Worm (Caenorhabditis elegans) whole organism, L1 larva: ENCODE results near the gene ilcr-1.

Experiments used
- C04F5.9 ChIP-seq: sonication (generic microtip); optimal IDR thresholded peaks from 2 replicates; lab custom pipeline; 2016; ENCODE audit warnings: missing genetic modification characterization, missing compliant biosample characterization
- C16A3.4 ChIP-seq: fragments of 150-350 bp; optimal IDR thresholded peaks from 2 replicates; lab custom pipeline; 2014; ENCODE audit warnings: missing biosample characterization, missing genetic modification characterization
- F16B12.6 ChIP-seq: fragments of 150-350 bp; optimal IDR thresholded peaks from 2 replicates; lab custom pipeline; 2014; ENCODE audit warnings: missing biosample characterization, missing genetic modification characterization
- alr-1 ChIP-seq: fragments of 200-800 bp; sonication (Bioruptor generic); optimal IDR thresholded peaks from 2 replicates; lab custom pipeline; 2018; ENCODE audit warnings: borderline replicate concordance, mild to moderate bottlenecking, missing genetic modification characterization, missing compliant biosample characterization
- ceh-8 ChIP-seq: fragments of 200-800 bp; sonication (Bioruptor generic); optimal IDR thresholded peaks from 2 replicates; lab custom pipeline; 2018; ENCODE audit warnings: mild to moderate bottlenecking, missing genetic modification characterization, moderate library complexity, missing compliant biosample characterization
- efl-1 ChIP-seq, 4 experiments: fragments of 150-350 bp; optimal IDR thresholded peaks in 3 of 4; peaks in 1 of 4; 1 replicate in 1 of 4; 2 replicates in 3 of 4; lab custom pipeline; 2014; ENCODE audit warnings: missing biosample characterization in 2 of 4, missing genetic modification characterization in 2 of 4, missing genetic modification reagents in 2 of 4
- efl-3 ChIP-seq: fragments of 200-800 bp; sonication (Bioruptor generic); optimal IDR thresholded peaks from 2 replicates; lab custom pipeline; 2018; ENCODE audit warnings: mild to moderate bottlenecking, missing genetic modification characterization, missing compliant biosample characterization
- egl-27 ChIP-seq, 2 experiments: fragments of 150-350 bp in 1 of 2; sonication (generic microtip); optimal IDR thresholded peaks; 3 replicates each; lab custom pipeline; 2017 to 2018; ENCODE audit warnings: missing biosample characterization in 2 of 2, missing genetic modification characterization in 2 of 2, missing genetic modification reagents in 2 of 2
- elt-2 ChIP-seq: sonication (generic microtip); optimal IDR thresholded peaks from 2 replicates; lab custom pipeline; 2016; ENCODE audit warnings: missing genetic modification characterization, mild to moderate bottlenecking, inconsistent platforms, missing compliant biosample characterization, missing genetic modification reagents
- elt-3 ChIP-seq, 6 experiments: fragments of 150-350 bp in 1 of 6; sonication (generic microtip); optimal IDR thresholded peaks; 2 replicates each; lab custom pipeline; 2017 to 2018; ENCODE audit warnings: missing biosample characterization in 6 of 6, missing genetic modification characterization in 6 of 6, inconsistent platforms in 1 of 6
- fkh-10 ChIP-seq: sonication (generic microtip); optimal IDR thresholded peaks from 2 replicates; lab custom pipeline; 2017; ENCODE audit warnings: missing biosample characterization, missing genetic modification reagents, missing genetic modification characterization
- fkh-4 ChIP-seq: sonication (generic microtip); optimal IDR thresholded peaks from 2 replicates; lab custom pipeline; 2016; ENCODE audit warnings: missing compliant biosample characterization, missing genetic modification characterization, borderline replicate concordance
- fkh-8 ChIP-seq: sonication (generic microtip); optimal IDR thresholded peaks from 2 replicates; lab custom pipeline; 2016; ENCODE audit warnings: mild to moderate bottlenecking, missing genetic modification characterization, missing compliant biosample characterization
- fos-1 ChIP-seq: fragments of 150-350 bp; optimal IDR thresholded peaks from 2 replicates; lab custom pipeline; 2014; ENCODE audit warnings: missing biosample characterization, missing genetic modification characterization
- grh-1 ChIP-seq: fragments of 200-800 bp; sonication (Bioruptor generic); IDR thresholded peaks from 2 replicates; pipeline ENCODE4 v1.3.6; 2022; ENCODE audit warnings: missing genetic modification reagents, missing genetic modification characterization, missing compliant biosample characterization
- hlh-4 ChIP-seq: sonication (generic microtip); optimal IDR thresholded peaks from 2 replicates; lab custom pipeline; 2016; ENCODE audit warnings: mild to moderate bottlenecking, missing genetic modification characterization, missing compliant biosample characterization
- hpl-2 ChIP-seq: fragments of 150-350 bp; optimal IDR thresholded peaks from 2 replicates; lab custom pipeline; 2014; ENCODE audit warnings: missing biosample characterization, missing genetic modification reagents, missing genetic modification characterization
- lin-14 ChIP-seq: fragments of 200-800 bp; sonication (Bioruptor generic); optimal IDR thresholded peaks from 2 replicates; lab custom pipeline; 2018; ENCODE audit warnings: mild to moderate bottlenecking, missing genetic modification characterization, moderate library complexity, missing compliant biosample characterization
- lin-35 ChIP-seq, 2 experiments: fragments of 150-350 bp; optimal IDR thresholded peaks; 2 replicates each; lab custom pipeline; 2014; ENCODE audit warnings: missing biosample characterization in 2 of 2, missing genetic modification characterization in 2 of 2, missing genetic modification reagents in 2 of 2
- lin-39 ChIP-seq: fragments of 150-350 bp; optimal IDR thresholded peaks from 2 replicates; lab custom pipeline; 2014; ENCODE audit warnings: missing biosample characterization, missing genetic modification reagents, missing genetic modification characterization
- lir-3 ChIP-seq: sonication (generic microtip); optimal IDR thresholded peaks from 2 replicates; lab custom pipeline; 2016; ENCODE audit warnings: mild to moderate bottlenecking, missing genetic modification characterization, moderate library complexity, missing compliant biosample characterization; ENCODE audit not compliant: poor library complexity
- lsy-2 ChIP-seq, 2 experiments: fragments of 150-350 bp; optimal IDR thresholded peaks; 2 replicates each; lab custom pipeline; 2014; ENCODE audit warnings: missing biosample characterization in 2 of 2, missing genetic modification characterization in 2 of 2
- mdl-1 ChIP-seq, 2 experiments: fragments of 150-350 bp; optimal IDR thresholded peaks; 2 replicates each; lab custom pipeline; 2014 to 2017; ENCODE audit warnings: missing biosample characterization in 2 of 2, missing genetic modification characterization in 2 of 2, inconsistent platforms in 1 of 2
- mep-1 ChIP-seq: fragments of 150-350 bp; optimal IDR thresholded peaks from 2 replicates; lab custom pipeline; 2014; ENCODE audit warnings: missing biosample characterization, missing genetic modification characterization
- nhr-11 ChIP-seq: fragments of 150-350 bp; optimal IDR thresholded peaks from 2 replicates; lab custom pipeline; 2014; ENCODE audit warnings: missing biosample characterization, missing genetic modification characterization
- nhr-19 ChIP-seq: fragments of 200-800 bp; sonication (Bioruptor generic); conservative IDR thresholded peaks from 2 replicates; pipeline ENCODE4 v1.3.6; 2022; ENCODE audit warnings: missing genetic modification characterization, missing compliant biosample characterization
- nhr-20 ChIP-seq: sonication (generic microtip); optimal IDR thresholded peaks from 2 replicates; lab custom pipeline; 2016; ENCODE audit warnings: mild to moderate bottlenecking, missing genetic modification characterization, missing compliant biosample characterization
- nhr-28 ChIP-seq: fragments of 150-350 bp; optimal IDR thresholded peaks from 2 replicates; lab custom pipeline; 2014; ENCODE audit warnings: missing biosample characterization, missing genetic modification characterization
- nhr-47 ChIP-seq: sonication (generic microtip); optimal IDR thresholded peaks from 2 replicates; lab custom pipeline; 2016; ENCODE audit warnings: mild to moderate bottlenecking, missing genetic modification characterization, moderate library complexity, missing compliant biosample characterization
- nhr-71 ChIP-seq: sonication (generic microtip); optimal IDR thresholded peaks from 2 replicates; lab custom pipeline; 2016; ENCODE audit warnings: mild to moderate bottlenecking, missing genetic modification characterization, moderate library complexity, missing compliant biosample characterization
- nhr-77 ChIP-seq: fragments of 150-350 bp; optimal IDR thresholded peaks from 2 replicates; lab custom pipeline; 2014; ENCODE audit warnings: missing biosample characterization, missing genetic modification characterization
- nhr-84 ChIP-seq: sonication (generic microtip); optimal IDR thresholded peaks from 2 replicates; lab custom pipeline; 2017; ENCODE audit warnings: missing biosample characterization, missing genetic modification characterization
- nhr-90 ChIP-seq: sonication (generic microtip); optimal IDR thresholded peaks from 2 replicates; lab custom pipeline; 2016; ENCODE audit warnings: mild to moderate bottlenecking, missing genetic modification characterization, missing compliant biosample characterization; ENCODE audit not compliant: poor library complexity
- pag-3 ChIP-seq: sonication (generic microtip); optimal IDR thresholded peaks from 2 replicates; lab custom pipeline; 2017; ENCODE audit warnings: missing genetic modification characterization, mild to moderate bottlenecking, missing compliant biosample characterization, antibody characterized with exemption, borderline replicate concordance; ENCODE audit not compliant: insufficient read depth
- snpc-4 ChIP-seq: fragments of 150-350 bp; optimal IDR thresholded peaks from 2 replicates; lab custom pipeline; 2014; ENCODE audit warnings: missing biosample characterization, missing genetic modification characterization
- sox-4 ChIP-seq: sonication (generic microtip); optimal IDR thresholded peaks from 2 replicates; lab custom pipeline; 2016; ENCODE audit warnings: missing genetic modification characterization, missing compliant biosample characterization
- sup-37 ChIP-seq: fragments of 200-800 bp; sonication (Bioruptor generic); optimal IDR thresholded peaks from 2 replicates; lab custom pipeline; 2018; ENCODE audit warnings: mild to moderate bottlenecking, missing genetic modification characterization, missing compliant biosample characterization
- tbx-2 ChIP-seq: sonication (generic microtip); optimal IDR thresholded peaks from 2 replicates; lab custom pipeline; 2016; ENCODE audit warnings: missing genetic modification characterization, missing compliant biosample characterization
- unc-30 ChIP-seq: sonication (generic microtip); optimal IDR thresholded peaks from 2 replicates; lab custom pipeline; 2017; ENCODE audit warnings: missing biosample characterization, missing genetic modification characterization
- unc-86 ChIP-seq: sonication (generic microtip); optimal IDR thresholded peaks from 2 replicates; lab custom pipeline; 2016; ENCODE audit warnings: missing genetic modification characterization, missing compliant biosample characterization
- zag-1 ChIP-seq: fragments of 150-350 bp; optimal IDR thresholded peaks from 2 replicates; lab custom pipeline; 2014; ENCODE audit warnings: missing biosample characterization, missing genetic modification characterization
- zip-4 ChIP-seq: fragments of 200-800 bp; sonication (Bioruptor generic); optimal IDR thresholded peaks from 2 replicates; lab custom pipeline; 2018; ENCODE audit warnings: mild to moderate bottlenecking, missing genetic modification characterization, moderate library complexity, missing compliant biosample characterization
- ztf-4 ChIP-seq: fragments of 150-350 bp; optimal IDR thresholded peaks from 2 replicates; lab custom pipeline; 2014; ENCODE audit warnings: missing biosample characterization, missing genetic modification characterization

Gene ilcr-1

DNA sequence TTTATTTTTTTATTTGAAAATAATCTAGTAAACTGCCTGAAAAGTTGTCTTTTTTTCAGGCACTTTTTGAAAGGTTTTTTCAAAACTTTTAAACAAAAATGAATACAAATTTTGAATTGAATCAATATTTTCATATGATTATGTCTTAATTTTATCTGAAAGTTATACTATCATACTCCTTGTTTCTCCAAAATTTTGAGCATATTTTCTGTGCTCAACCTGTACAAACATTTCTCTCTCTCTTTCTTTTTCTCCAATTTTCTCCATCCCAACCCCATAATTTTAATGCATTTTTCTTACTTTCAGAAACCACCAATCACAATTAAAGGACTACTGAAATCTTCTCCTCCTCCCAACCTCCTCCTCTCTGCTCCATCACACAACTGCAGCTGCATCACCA lies at the start of gene ilcr-1:
Gene ilcr-1 (plus strand): TSS at position 301 of the 400 bp plus-strand sequence.
- TF ChIP-seq lin-39 (tag; lab: Kevin White, UChicago) = no peak
- TF ChIP-seq nhr-90 (tag; lab: Kevin White, UChicago) = no peak
- TF ChIP-seq nhr-11 (tag; lab: Kevin White, UChicago) = no peak
- no peak for TF ChIP-seq elt-2
- no peak for TF ChIP-seq lin-35 (GFP tag; optimal IDR thresholded peaks at IDR 0.05; lab: Kevin White, UChicago)
- TF ChIP-seq ceh-8 (GFP tag; lab: Kevin White, UChicago) = no peak
- no peak for TF ChIP-seq sox-4 (tag; lab: Kevin White, UChicago)
- no peak for TF ChIP-seq hlh-4 (tag; lab: Kevin White, UChicago)
- no peak for TF ChIP-seq efl-1 (optimal IDR thresholded peaks at IDR 0.05; lab: Kevin White, UChicago)
- TF ChIP-seq efl-1 (GFP tag; optimal IDR thresholded peaks at IDR 0.05 in 1 of 2; lab: Kevin White, UChicago) = no peak
- no peak for TF ChIP-seq zip-4 (GFP tag; lab: Kevin White, UChicago)
- no peak for TF ChIP-seq fkh-4
- no peak for TF ChIP-seq fkh-8 (tag; lab: Kevin White, UChicago)
- TF ChIP-seq elt-3 (tag; optimal IDR thresholded peaks at IDR 0.05; lab: Kevin White, UChicago) = no peak
- no peak for TF ChIP-seq unc-30 (tag; lab: Kevin White, UChicago)
- no peak for TF ChIP-seq nhr-77 (tag; lab: Kevin White, UChicago)

DNA sequence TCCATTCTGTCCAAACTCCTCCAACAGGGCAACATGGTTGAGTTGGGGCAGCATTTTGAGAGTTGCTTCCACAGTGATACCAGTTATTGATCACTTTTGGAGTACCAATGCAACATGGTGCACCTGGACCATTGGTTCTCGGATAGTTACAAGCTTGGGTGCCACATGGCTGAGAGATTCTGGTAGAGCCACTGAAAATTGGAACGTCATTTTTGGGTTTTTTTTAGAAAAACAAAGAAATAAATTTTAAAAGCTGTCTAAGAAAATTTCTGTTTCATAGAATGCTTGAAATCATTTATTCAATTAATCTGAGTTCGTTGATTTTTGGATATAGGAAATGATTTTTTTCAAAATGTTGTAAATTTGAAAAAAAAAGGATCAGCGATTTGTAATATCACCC lies 49.1 kb upstream of the ilcr-1 start:
- TF ChIP-seq nhr-47 (no peak), nhr-71 (no peak), ztf-4 (tag; lab: Kevin White, UChicago) (no peak), fos-1 (tag; lab: Kevin White, UChicago) (no peak), unc-86 (tag; lab: Kevin White, UChicago) (no peak), lsy-2 (tag; optimal IDR thresholded peaks at IDR 0.05; lab: Kevin White, UChicago) (no peak)

ce11 chrIV:14228069-14228468 lies 48.2 kb upstream of the ilcr-1 start, which contains the start of gene F02H6.7:
Gene F02H6.7 (minus strand): TSS chrIV:14228169.
- TF ChIP-seq zag-1 (tag; lab: Kevin White, UChicago) (no peak), F16B12.6 (no peak), fkh-10 (GFP tag; lab: Kevin White, UChicago) (no peak), nhr-90 (tag; lab: Kevin White, UChicago) (no peak), nhr-71 (no peak), lin-14 (GFP tag; lab: Kevin White, UChicago) (no peak), hpl-2 (GFP tag; lab: Kevin White, UChicago) (no peak), C04F5.9 (no peak), fkh-8 (tag; lab: Kevin White, UChicago) (no peak), alr-1 (tag; lab: Kevin White, UChicago) (no peak), tbx-2 (tag; lab: Kevin White, UChicago) (no peak), C16A3.4 (tag; lab: Kevin White, UChicago) (no peak), unc-30 (tag; lab: Kevin White, UChicago) (no peak), sup-37 (GFP tag; lab: Kevin White, UChicago) (no peak), mdl-1 (tag; optimal IDR thresholded peaks at IDR 0.05; lab: Kevin White, UChicago) (no peak), ceh-8 (GFP tag; lab: Kevin White, UChicago) (no peak), pag-3 (tag; lab: Kevin White, UChicago) (no peak), nhr-19 (no peak), nhr-84 (tag; lab: Kevin White, UChicago) (no peak)

DNA sequence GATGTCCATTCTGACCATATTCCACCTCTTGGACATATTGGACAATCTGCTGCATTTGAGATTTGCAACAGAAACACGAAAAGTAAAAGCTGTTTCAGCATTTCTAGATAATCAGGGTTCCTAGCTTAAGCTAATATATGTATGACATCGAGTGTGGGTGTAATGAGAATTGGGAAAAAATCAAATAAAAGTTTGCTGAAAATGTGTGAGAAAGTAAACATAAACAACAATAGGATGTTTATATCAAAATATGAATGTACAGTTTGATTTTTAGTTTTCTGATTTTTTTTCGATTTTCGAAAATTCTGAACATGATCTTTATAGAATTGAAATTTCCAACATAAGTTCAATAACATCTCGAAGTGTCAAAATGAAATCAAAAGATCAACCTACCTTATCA lies 45.5 kb upstream of the ilcr-1 start, which contains the start of gene F02H6.6:
Gene F02H6.6 (minus strand): TSS at position 101 of the 400 bp plus-strand sequence.
- TF ChIP-seq snpc-4 (no peak), egl-27 (tag; optimal IDR thresholded peaks at IDR 0.05; lab: Kevin White, UChicago) (no peak), efl-3 (GFP tag; lab: Kevin White, UChicago) (no peak), tbx-2 (tag; lab: Kevin White, UChicago) (no peak), lir-3 (tag; lab: Kevin White, UChicago) (no peak), nhr-20 (tag; lab: Kevin White, UChicago) (no peak), mep-1 (no peak), nhr-19 (no peak), sox-4 (tag; lab: Kevin White, UChicago) (no peak), grh-1 (GFP tag; lab: Robert Waterston, UW) (no peak), pag-3 (tag; lab: Kevin White, UChicago) (no peak), nhr-28 (tag; lab: Kevin White, UChicago) (no peak)
